Fruit fly (Drosophila melanogaster) whole organism, embryonic: ENCODE measurements around the gene CecB.

Experiments
- Blimp-1 ChIP-seq: fragments of 200-800 bp; sonication (Bioruptor generic); optimal IDR thresholded peaks from 3 replicates; lab custom pipeline; 2018; ENCODE audit warnings: missing biosample characterization, missing genetic modification characterization, mild to moderate bottlenecking, moderate library complexity, missing genetic modification reagents
- CG10565 ChIP-seq: fragments of 200-800 bp; sonication (Bioruptor generic); optimal IDR thresholded peaks from 3 replicates; lab custom pipeline; 2016; ENCODE audit warnings: missing biosample characterization, mild to moderate bottlenecking, missing genetic modification characterization
- CG11085 ChIP-seq: fragments of 200-800 bp; sonication (Bioruptor generic); IDR thresholded peaks from 2 replicates; pipeline ENCODE4 v1.3.6; 2022; ENCODE audit warnings: missing biosample characterization, missing genetic modification characterization
- CG11247 ChIP-seq: fragments of 200-800 bp; sonication (Bioruptor generic); IDR thresholded peaks from 2 replicates; pipeline ENCODE4 v1.3.6; 2022; ENCODE audit warnings: missing biosample characterization, missing genetic modification characterization
- CG11398 ChIP-seq: fragments of 200-800 bp; sonication (Bioruptor generic); optimal IDR thresholded peaks from 2 replicates; lab custom pipeline; 2016; ENCODE audit warnings: missing biosample characterization, missing genetic modification characterization
- CG12744 ChIP-seq: fragments of 200-800 bp; sonication (Bioruptor generic); optimal IDR thresholded peaks from 2 replicates; lab custom pipeline; 2016; ENCODE audit warnings: missing biosample characterization, missing genetic modification characterization
- CG12942 ChIP-seq: fragments of 200-800 bp; sonication (Bioruptor generic); optimal IDR thresholded peaks from 3 replicates; lab custom pipeline; 2016; ENCODE audit warnings: missing biosample characterization, missing genetic modification characterization
- CG14014 ChIP-seq: fragments of 200-800 bp; sonication (Bioruptor generic); IDR thresholded peaks from 2 replicates; pipeline ENCODE4 v1.3.6; 2022; ENCODE audit warnings: missing biosample characterization, missing genetic modification characterization
- CG15514 ChIP-seq: fragments of 200-800 bp; sonication (Bioruptor generic); optimal IDR thresholded peaks from 3 replicates; lab custom pipeline; 2017; ENCODE audit warnings: missing biosample characterization, missing genetic modification characterization, mild to moderate bottlenecking, moderate library complexity, missing genetic modification reagents
- CG15601 ChIP-seq: fragments of 200-800 bp; sonication (Bioruptor generic); optimal IDR thresholded peaks from 3 replicates; lab custom pipeline; 2019; ENCODE audit warnings: missing biosample characterization, mild to moderate bottlenecking, missing genetic modification characterization, moderate library complexity
- CG16815 ChIP-seq: fragments of 200-800 bp; sonication (Bioruptor generic); optimal IDR thresholded peaks from 3 replicates; lab custom pipeline; 2017; ENCODE audit warnings: missing biosample characterization, mild to moderate bottlenecking, missing genetic modification characterization
- CG17328 ChIP-seq: fragments of 200-800 bp; sonication (Bioruptor generic); IDR thresholded peaks from 2 replicates; pipeline ENCODE4 v1.3.6; 2022; ENCODE audit warnings: missing biosample characterization, missing genetic modification characterization
- CG17359 ChIP-seq: fragments of 200-800 bp; sonication (Bioruptor generic); optimal IDR thresholded peaks from 3 replicates; lab custom pipeline; 2018; ENCODE audit warnings: missing biosample characterization, mild to moderate bottlenecking, missing genetic modification characterization, moderate library complexity
- CG17802 ChIP-seq: fragments of 200-800 bp; sonication (Bioruptor generic); optimal IDR thresholded peaks from 2 replicates; lab custom pipeline; 2018; ENCODE audit warnings: missing biosample characterization, mild to moderate bottlenecking, missing genetic modification characterization, moderate library complexity
- CG18262 ChIP-seq: fragments of 200-800 bp; optimal IDR thresholded peaks from 3 replicates; lab custom pipeline; 2019; ENCODE audit warnings: missing biosample characterization, mild to moderate bottlenecking, missing genetic modification characterization, moderate library complexity
- CG2875 ChIP-seq: fragments of 200-800 bp; sonication (Bioruptor generic); optimal IDR thresholded peaks from 2 replicates; lab custom pipeline; 2017; ENCODE audit warnings: missing biosample characterization, mild to moderate bottlenecking, missing genetic modification characterization, missing genetic modification reagents
- CG30020 ChIP-seq: fragments of 200-800 bp; optimal IDR thresholded peaks from 2 replicates; lab custom pipeline; 2019; ENCODE audit warnings: missing biosample characterization, mild to moderate bottlenecking, missing genetic modification characterization, moderate library complexity
- CG31388 ChIP-seq: fragments of 200-800 bp; sonication (Bioruptor generic); optimal IDR thresholded peaks from 2 replicates; lab custom pipeline; 2016; ENCODE audit warnings: missing biosample characterization, missing genetic modification characterization
- CG32532 ChIP-seq: fragments of 200-800 bp; sonication (Bioruptor generic); IDR thresholded peaks from 2 replicates; pipeline ENCODE4 v1.3.6; 2022; ENCODE audit warnings: missing biosample characterization, missing genetic modification characterization
- CG3847 ChIP-seq: fragments of 200-800 bp; sonication (Bioruptor generic); IDR thresholded peaks from 2 replicates; pipeline ENCODE4 v1.3.6; 2022; ENCODE audit warnings: missing biosample characterization, missing genetic modification characterization
- CG4854 ChIP-seq: fragments of 200-800 bp; sonication (Bioruptor generic); optimal IDR thresholded peaks from 2 replicates; lab custom pipeline; 2016; ENCODE audit warnings: missing biosample characterization, missing genetic modification characterization, inconsistent platforms
- CG6654 ChIP-seq: fragments of 200-800 bp; sonication (Bioruptor generic); optimal IDR thresholded peaks from 2 replicates; lab custom pipeline; 2017; ENCODE audit warnings: missing biosample characterization, mild to moderate bottlenecking, missing genetic modification characterization
- CG8281 ChIP-seq: fragments of 200-800 bp; sonication (Bioruptor generic); optimal IDR thresholded peaks from 2 replicates; lab custom pipeline; 2018; ENCODE audit warnings: missing biosample characterization, mild to moderate bottlenecking, missing genetic modification characterization, moderate library complexity
- CG8765 ChIP-seq: fragments of 200-800 bp; sonication (Bioruptor generic); IDR thresholded peaks from 2 replicates; pipeline ENCODE4 v1.3.6; 2022; ENCODE audit warnings: missing biosample characterization, missing genetic modification characterization
- CG8944 ChIP-seq: fragments of 200-800 bp; sonication (Bioruptor generic); optimal IDR thresholded peaks from 3 replicates; lab custom pipeline; 2016; ENCODE audit warnings: missing biosample characterization, missing genetic modification characterization
- CG9817 ChIP-seq: fragments of 200-800 bp; sonication (Bioruptor generic); optimal IDR thresholded peaks from 2 replicates; lab custom pipeline; 2018; ENCODE audit warnings: missing biosample characterization, mild to moderate bottlenecking, missing genetic modification characterization, moderate library complexity
- CG9876 ChIP-seq: fragments of 200-800 bp; sonication (Bioruptor generic); optimal IDR thresholded peaks from 2 replicates; lab custom pipeline; 2016; ENCODE audit warnings: missing biosample characterization, missing genetic modification characterization
- CG9932 ChIP-seq: fragments of 200-800 bp; sonication (Bioruptor generic); IDR thresholded peaks from 2 replicates; pipeline ENCODE4 v1.3.6; 2022; ENCODE audit warnings: missing biosample characterization, missing genetic modification characterization
- D ChIP-seq, 2 experiments: fragments of 200-800 bp in 1 of 2; fragments of >200 bp in 1 of 2; sonication (Bioruptor generic) in 1 of 2; optimal IDR thresholded peaks; 2 replicates in 1 of 2; 3 replicates in 1 of 2; lab custom pipeline; 2017; ENCODE audit warnings: mild to moderate bottlenecking in 1 of 2, missing biosample characterization in 1 of 2, missing genetic modification characterization in 1 of 2, missing genetic modification reagents in 1 of 2
- H15 ChIP-seq: fragments of 200-800 bp; sonication (Bioruptor generic); IDR thresholded peaks from 3 replicates; pipeline ENCODE4 v1.3.6; 2022; ENCODE audit warnings: missing biosample characterization, missing genetic modification characterization
- Lpt ChIP-seq: fragments of >200 bp; optimal IDR thresholded peaks from 2 replicates; lab custom pipeline; 2018; ENCODE audit warnings: missing biosample characterization, missing genetic modification characterization
- Pdp1 ChIP-seq, 2 experiments: fragments of 200-800 bp; sonication (Bioruptor generic); optimal IDR thresholded peaks; 3 replicates each; lab custom pipeline; 2016; ENCODE audit warnings: missing biosample characterization in 2 of 2, missing genetic modification characterization in 2 of 2, mild to moderate bottlenecking in 1 of 2, moderate library complexity in 1 of 2
- Trl ChIP-seq, 3 experiments: fragments of >200 bp in 2 of 3; fragments of 200-800 bp in 1 of 3; sonication (Bioruptor generic) in 1 of 3; optimal IDR thresholded peaks; 2 replicates in 1 of 3; 3 replicates in 2 of 3; lab custom pipeline; 2016 to 2017; ENCODE audit warnings: missing biosample characterization in 1 of 3, missing genetic modification characterization in 1 of 3
- aop ChIP-seq: fragments of 200-800 bp; sonication (Bioruptor generic); IDR thresholded peaks from 2 replicates; pipeline ENCODE4 v1.3.6; 2022; ENCODE audit warnings: missing biosample characterization, missing genetic modification characterization
- ara ChIP-seq: fragments of 200-800 bp; sonication (Bioruptor generic); IDR thresholded peaks from 2 replicates; pipeline ENCODE4 v1.3.6; 2022; ENCODE audit warnings: missing biosample characterization, missing genetic modification characterization
- chn ChIP-seq: fragments of 200-800 bp; sonication (Bioruptor generic); optimal IDR thresholded peaks from 2 replicates; lab custom pipeline; 2016; ENCODE audit warnings: missing biosample characterization, missing genetic modification characterization
- fd102C ChIP-seq: fragments of 200-800 bp; sonication (Bioruptor generic); optimal IDR thresholded peaks from 2 replicates; lab custom pipeline; 2018; ENCODE audit warnings: missing biosample characterization, mild to moderate bottlenecking, missing genetic modification characterization, moderate library complexity
- hbn ChIP-seq: fragments of 200-800 bp; sonication (Bioruptor generic); IDR thresholded peaks from 2 replicates; pipeline ENCODE4 v1.3.6; 2022; ENCODE audit warnings: missing biosample characterization, missing genetic modification characterization; ENCODE audit not compliant: partially characterized antibody
- ken ChIP-seq: fragments of 200-800 bp; sonication (Bioruptor generic); IDR thresholded peaks from 3 replicates; pipeline ENCODE4 v1.3.6; 2022; ENCODE audit warnings: missing biosample characterization, missing genetic modification characterization
- org-1 ChIP-seq: fragments of 200-800 bp; sonication (Bioruptor generic); optimal IDR thresholded peaks from 2 replicates; lab custom pipeline; 2017; ENCODE audit warnings: missing biosample characterization, missing genetic modification characterization
- pnt ChIP-seq: fragments of 200-800 bp; sonication (Bioruptor generic); optimal IDR thresholded peaks from 3 replicates; lab custom pipeline; 2016; ENCODE audit warnings: missing biosample characterization, missing genetic modification characterization
- psq ChIP-seq: fragments of 200-800 bp; sonication (Bioruptor generic); optimal IDR thresholded peaks from 2 replicates; lab custom pipeline; 2017; ENCODE audit warnings: missing biosample characterization, missing genetic modification characterization
- row ChIP-seq: fragments of 200-800 bp; sonication (Bioruptor generic); IDR thresholded peaks from 3 replicates; pipeline ENCODE4 v1.3.6; 2022; ENCODE audit warnings: missing biosample characterization, missing genetic modification characterization
- shn ChIP-seq: fragments of 200-800 bp; sonication (Bioruptor generic); optimal IDR thresholded peaks from 3 replicates; lab custom pipeline; 2016; ENCODE audit warnings: missing biosample characterization, missing genetic modification characterization
- tna ChIP-seq: fragments of 200-800 bp; sonication (Bioruptor generic); IDR thresholded peaks from 2 replicates; pipeline ENCODE4 v1.3.6; 2022; ENCODE audit warnings: missing biosample characterization, missing genetic modification characterization; ENCODE audit not compliant: partially characterized antibody
- toy ChIP-seq: fragments of 200-800 bp; sonication (Bioruptor generic); IDR thresholded peaks from 2 replicates; pipeline ENCODE4 v1.3.6; 2022; ENCODE audit warnings: missing biosample characterization, missing genetic modification characterization
- tup ChIP-seq: fragments of 200-800 bp; sonication (Bioruptor generic); optimal IDR thresholded peaks from 2 replicates; lab custom pipeline; 2016; ENCODE audit warnings: missing biosample characterization, mild to moderate bottlenecking, missing genetic modification characterization, moderate library complexity
- zfh1 ChIP-seq: fragments of 200-800 bp; sonication (Bioruptor generic); IDR thresholded peaks from 3 replicates; pipeline ENCODE4 v1.3.6; 2022; ENCODE audit warnings: missing biosample characterization, missing genetic modification characterization

Gene CecB

dm6 chr3R:30208766-30209484, 4.7 kb downstream of the CecB start, which contains the start of gene RpS7 (continued):
- peak; percentile 85 for TF ChIP-seq CG3847 (GFP tag; lab: Robert Waterston, UW)
- peak; percentile 61 for TF ChIP-seq ara
- TF ChIP-seq CG17359 (tag; lab: Kevin White, UChicago), result peak; percentile 67
- no peak for TF ChIP-seq CG16815 (GFP tag; lab: Kevin White, UChicago)
- TF ChIP-seq CG12744 (GFP tag; lab: Kevin White, UChicago), result no peak
- peak; percentile 89 for TF ChIP-seq hbn
- peak; percentile 44; the same call in 1 of the 3 replicates for TF ChIP-seq H15
- peak; percentile 62 for TF ChIP-seq CG15601
- TF ChIP-seq toy (GFP tag; lab: Robert Waterston, UW), result 0 out of 2 replicates have a peak, but pooled peaks have one; percentile 33
- TF ChIP-seq CG12942 (GFP tag; lab: Kevin White, UChicago), result peak; percentile 2
- peak; percentile 50 for TF ChIP-seq CG4854 (GFP tag; lab: Kevin White, UChicago)
- TF ChIP-seq CG11398 (GFP tag; lab: Kevin White, UChicago), result peak; percentile 41
- TF ChIP-seq CG6654, result peak; percentile 39
- TF ChIP-seq fd102C, result peak; percentile 63
- TF ChIP-seq CG14014 (GFP tag; lab: Robert Waterston, UW), result peak; percentile 76
- peak; percentile 69 for TF ChIP-seq CG18262 (tag; lab: Kevin White, UChicago)
- no peak for TF ChIP-seq Lpt (GFP tag; lab: Kevin White, UChicago)
- peak; percentile 82 for TF ChIP-seq CG11247 (GFP tag; lab: Robert Waterston, UW)
- peak; percentile 14 for TF ChIP-seq Blimp-1 (GFP tag; lab: Kevin White, UChicago)
- TF ChIP-seq CG2875 (GFP tag; lab: Kevin White, UChicago), result peak; percentile 67
- peak; percentile 27 for TF ChIP-seq CG8281 (tag; lab: Kevin White, UChicago)
- no peak for TF ChIP-seq tup (GFP tag; lab: Kevin White, UChicago)
- TF ChIP-seq CG8944, result peak; percentile 18
- peak; percentile 93 for TF ChIP-seq tna (GFP tag; lab: Robert Waterston, UW)
- TF ChIP-seq CG17802 (tag; lab: Kevin White, UChicago), result peak; percentile 60
- TF ChIP-seq CG9817 (tag; lab: Kevin White, UChicago), result peak; percentile 56
- TF ChIP-seq CG10565 (GFP tag; lab: Kevin White, UChicago), result no peak
- peak; percentile 45 for TF ChIP-seq chn (GFP tag; lab: Kevin White, UChicago)
- no peak for TF ChIP-seq D (optimal IDR thresholded peaks at IDR 0.05; lab: Kevin White, UChicago)
- peak; percentile 46 for TF ChIP-seq D (GFP tag; optimal IDR thresholded peaks at IDR 0.05; lab: Kevin White, UChicago)
- peak; percentile 38 for TF ChIP-seq CG9876 (GFP tag; lab: Kevin White, UChicago)
- no peak for TF ChIP-seq psq
- peak; percentile 50; the same call in 1 of the 2 replicates for TF ChIP-seq CG8765 (GFP tag; lab: Robert Waterston, UW)
- TF ChIP-seq aop (GFP tag; lab: Robert Waterston, UW), result no peak
- TF ChIP-seq CG32532 (GFP tag; lab: Robert Waterston, UW), result peak; percentile 83
- peak; percentile 5 to 72 for TF ChIP-seq Pdp1 (GFP tag; optimal IDR thresholded peaks at IDR 0.05; lab: Kevin White, UChicago)
- TF ChIP-seq zfh1 (GFP tag; lab: Robert Waterston, UW), result peak; percentile 88
- TF ChIP-seq ken (GFP tag; lab: Robert Waterston, UW), result peak; percentile 71; the same call in 2 of the 3 replicates
- TF ChIP-seq CG15514 (GFP tag; lab: Kevin White, UChicago), result peak; percentile 73
- TF ChIP-seq pnt, result no peak
- peak; percentile 86 for TF ChIP-seq CG9932 (GFP tag; lab: Robert Waterston, UW)
- peak; percentile 65 for TF ChIP-seq org-1
- peak; percentile 16 for TF ChIP-seq shn
- TF ChIP-seq CG31388 (GFP tag; lab: Kevin White, UChicago), result no peak
- peak; percentile 80 for TF ChIP-seq CG11085
- TF ChIP-seq Trl (optimal IDR thresholded peaks at IDR 0.05; lab: Kevin White, UChicago), result no peak
- TF ChIP-seq Trl (GFP tag; optimal IDR thresholded peaks at IDR 0.05; lab: Kevin White, UChicago), result peak; percentile 24
- peak; percentile 47 for TF ChIP-seq CG30020 (tag; lab: Kevin White, UChicago)
- peak; percentile 61 for TF ChIP-seq row (GFP tag; lab: Robert Waterston, UW)
- TF ChIP-seq CG17328, result peak; percentile 83
